Fruit fly (Drosophila melanogaster) whole organism, embryonic: ENCODE results near the gene CG31798.

Experiments used
- Adf1 ChIP-seq: fragments of 200-800 bp; sonication (Bioruptor generic); IDR thresholded peaks from 2 replicates; pipeline ENCODE4 v1.3.6; 2022; ENCODE audit warnings: missing biosample characterization, missing genetic modification characterization
- CG10147 ChIP-seq: fragments of 200-800 bp; sonication (Bioruptor generic); optimal IDR thresholded peaks from 2 replicates; lab custom pipeline; 2019; ENCODE audit warnings: missing biosample characterization, mild to moderate bottlenecking, missing genetic modification characterization, moderate library complexity
- CG10209 ChIP-seq: fragments of 200-800 bp; sonication (Bioruptor generic); optimal IDR thresholded peaks from 3 replicates; lab custom pipeline; 2017; ENCODE audit warnings: missing biosample characterization, mild to moderate bottlenecking, missing genetic modification characterization, missing genetic modification reagents
- CG10321 ChIP-seq: fragments of 200-800 bp; sonication (Bioruptor generic); IDR thresholded peaks from 2 replicates; pipeline ENCODE4 v1.3.6; 2022; ENCODE audit warnings: missing biosample characterization, missing genetic modification characterization
- CG10543 ChIP-seq: fragments of 200-800 bp; sonication (Bioruptor generic); optimal IDR thresholded peaks from 3 replicates; lab custom pipeline; 2017; ENCODE audit warnings: missing biosample characterization, mild to moderate bottlenecking, missing genetic modification characterization, moderate library complexity
- CG10654 ChIP-seq: fragments of 200-800 bp; sonication (Bioruptor generic); optimal IDR thresholded peaks from 2 replicates; lab custom pipeline; 2016; ENCODE audit warnings: missing biosample characterization, missing genetic modification characterization
- CG12219 ChIP-seq: fragments of 200-800 bp; sonication (Bioruptor generic); optimal IDR thresholded peaks from 3 replicates; lab custom pipeline; 2018; ENCODE audit warnings: missing biosample characterization, mild to moderate bottlenecking, missing genetic modification characterization
- CG1529 ChIP-seq: fragments of 200-800 bp; sonication (Bioruptor generic); optimal IDR thresholded peaks from 3 replicates; lab custom pipeline; 2018; ENCODE audit warnings: missing biosample characterization, missing genetic modification characterization
- CG15696 ChIP-seq: fragments of 200-800 bp; sonication (Bioruptor generic); optimal IDR thresholded peaks from 2 replicates; lab custom pipeline; 2019; ENCODE audit warnings: missing biosample characterization, mild to moderate bottlenecking, missing genetic modification characterization, moderate library complexity
- CG1792 ChIP-seq: fragments of 200-800 bp; sonication (Bioruptor generic); optimal IDR thresholded peaks from 2 replicates; lab custom pipeline; 2016; ENCODE audit warnings: missing biosample characterization, missing genetic modification characterization
- CG1832 ChIP-seq: fragments of 200-800 bp; sonication (Bioruptor generic); optimal IDR thresholded peaks from 2 replicates; lab custom pipeline; 2017; ENCODE audit warnings: missing biosample characterization, mild to moderate bottlenecking, missing genetic modification characterization, inconsistent platforms
- CG30431 ChIP-seq: fragments of 200-800 bp; sonication (Bioruptor generic); optimal IDR thresholded peaks from 2 replicates; lab custom pipeline; 2017; ENCODE audit warnings: missing biosample characterization, missing genetic modification characterization
- CG3407 ChIP-seq: fragments of 200-800 bp; sonication (Bioruptor generic); optimal IDR thresholded peaks from 2 replicates; lab custom pipeline; 2018; ENCODE audit warnings: missing biosample characterization, mild to moderate bottlenecking, missing genetic modification characterization
- CG4854 ChIP-seq: fragments of 200-800 bp; sonication (Bioruptor generic); optimal IDR thresholded peaks from 2 replicates; lab custom pipeline; 2016; ENCODE audit warnings: missing biosample characterization, missing genetic modification characterization, inconsistent platforms
- CG6683 ChIP-seq: fragments of 200-800 bp; sonication (Bioruptor generic); optimal IDR thresholded peaks from 2 replicates; lab custom pipeline; 2017; ENCODE audit warnings: missing biosample characterization, mild to moderate bottlenecking, missing genetic modification characterization, missing genetic modification reagents
- CG6689 ChIP-seq: fragments of 200-800 bp; sonication (Bioruptor generic); IDR thresholded peaks from 2 replicates; pipeline ENCODE4 v1.3.6; 2022; ENCODE audit warnings: missing biosample characterization, missing genetic modification characterization
- CG8089 ChIP-seq: fragments of 200-800 bp; sonication (Bioruptor generic); optimal IDR thresholded peaks from 3 replicates; lab custom pipeline; 2016; ENCODE audit warnings: missing biosample characterization, missing genetic modification characterization
- CG9437 ChIP-seq: fragments of 200-800 bp; sonication (Bioruptor generic); optimal IDR thresholded peaks from 2 replicates; lab custom pipeline; 2018; ENCODE audit warnings: missing biosample characterization, mild to moderate bottlenecking, missing genetic modification characterization
- D ChIP-seq, 2 experiments: fragments of 200-800 bp in 1 of 2; fragments of >200 bp in 1 of 2; sonication (Bioruptor generic) in 1 of 2; optimal IDR thresholded peaks; 2 replicates in 1 of 2; 3 replicates in 1 of 2; lab custom pipeline; 2017; ENCODE audit warnings: mild to moderate bottlenecking in 1 of 2, missing biosample characterization in 1 of 2, missing genetic modification characterization in 1 of 2, missing genetic modification reagents in 1 of 2
- D19A ChIP-seq: fragments of 200-800 bp; optimal IDR thresholded peaks from 3 replicates; lab custom pipeline; 2019; ENCODE audit warnings: missing biosample characterization, mild to moderate bottlenecking, missing genetic modification characterization, moderate library complexity
- Dbx ChIP-seq: fragments of 200-800 bp; sonication (Bioruptor generic); IDR thresholded peaks from 3 replicates; pipeline ENCODE4 v1.3.6; 2022; ENCODE audit warnings: missing biosample characterization, missing genetic modification characterization
- Drgx ChIP-seq: fragments of 200-800 bp; sonication (Bioruptor generic); IDR thresholded peaks from 2 replicates; pipeline ENCODE4 v1.3.6; 2022; ENCODE audit warnings: missing biosample characterization, missing genetic modification characterization
- Jarid2 ChIP-seq: fragments of 200-800 bp; sonication (Bioruptor generic); optimal IDR thresholded peaks from 3 replicates; lab custom pipeline; 2017; ENCODE audit warnings: mild to moderate bottlenecking, missing biosample characterization, missing genetic modification reagents, missing genetic modification characterization
- Lhr ChIP-seq: fragments of 200-800 bp; sonication (Bioruptor generic); optimal IDR thresholded peaks from 3 replicates; lab custom pipeline; 2017; ENCODE audit warnings: mild to moderate bottlenecking, missing biosample characterization, missing genetic modification reagents, missing genetic modification characterization
- MBD-R2 ChIP-seq: fragments of 200-800 bp; sonication (Bioruptor generic); IDR thresholded peaks from 2 replicates; pipeline ENCODE4 v1.3.6; 2022; ENCODE audit warnings: missing biosample characterization, missing genetic modification characterization
- Mrtf ChIP-seq: fragments of 200-800 bp; sonication (Bioruptor generic); IDR thresholded peaks from 3 replicates; pipeline ENCODE4 v1.3.6; 2022; ENCODE audit warnings: missing biosample characterization, missing genetic modification characterization
- Nf-YB ChIP-seq: fragments of 200-800 bp; sonication (Bioruptor generic); optimal IDR thresholded peaks from 3 replicates; lab custom pipeline; 2019; ENCODE audit warnings: missing biosample characterization, mild to moderate bottlenecking, missing genetic modification characterization, moderate library complexity
- Six4 ChIP-seq: fragments of 200-800 bp; sonication (Bioruptor generic); optimal IDR thresholded peaks from 2 replicates; lab custom pipeline; 2016; ENCODE audit warnings: missing biosample characterization, missing genetic modification characterization
- Sox100B ChIP-seq: fragments of 200-800 bp; sonication (Bioruptor generic); optimal IDR thresholded peaks from 3 replicates; lab custom pipeline; 2018; ENCODE audit warnings: missing biosample characterization, mild to moderate bottlenecking, missing genetic modification characterization
- YL-1 ChIP-seq: fragments of 200-800 bp; sonication (Bioruptor generic); optimal IDR thresholded peaks from 3 replicates; lab custom pipeline; 2017; ENCODE audit warnings: missing biosample characterization, mild to moderate bottlenecking, missing genetic modification characterization
- bcd ChIP-seq: fragments of 200-800 bp; sonication (Bioruptor generic); optimal IDR thresholded peaks from 2 replicates; lab custom pipeline; 2017; ENCODE audit warnings: missing biosample characterization, mild to moderate bottlenecking, missing genetic modification characterization
- bowl ChIP-seq: fragments of 200-800 bp; sonication (Bioruptor generic); IDR thresholded peaks from 2 replicates; pipeline ENCODE4 v1.3.6; 2022; ENCODE audit warnings: missing biosample characterization, missing genetic modification characterization
- bsh ChIP-seq, 2 experiments: fragments of 200-800 bp; sonication (Bioruptor generic); optimal IDR thresholded peaks; 2 replicates each; lab custom pipeline; 2017 to 2018; ENCODE audit warnings: mild to moderate bottlenecking in 2 of 2, missing biosample characterization in 2 of 2, missing genetic modification characterization in 2 of 2, moderate library complexity in 1 of 2
- chinmo ChIP-seq: fragments of 200-800 bp; sonication (Bioruptor generic); IDR thresholded peaks from 4 replicates; pipeline ENCODE4 v1.3.6; 2022; ENCODE audit warnings: missing biosample characterization, missing genetic modification characterization; ENCODE audit not compliant: partially characterized antibody
- cwo ChIP-seq: fragments of 200-800 bp; sonication (Bioruptor generic); optimal IDR thresholded peaks from 3 replicates; lab custom pipeline; 2017; ENCODE audit warnings: missing biosample characterization, missing genetic modification characterization, mild to moderate bottlenecking, moderate library complexity, missing genetic modification reagents
- eyg ChIP-seq: fragments of 200-800 bp; sonication (Bioruptor generic); optimal IDR thresholded peaks from 3 replicates; lab custom pipeline; 2016; ENCODE audit warnings: missing biosample characterization, missing genetic modification characterization
- gsb-n ChIP-seq: fragments of 200-800 bp; sonication (Bioruptor generic); optimal IDR thresholded peaks from 3 replicates; lab custom pipeline; 2018; ENCODE audit warnings: missing biosample characterization, mild to moderate bottlenecking, missing genetic modification characterization
- hb ChIP-seq: fragments of 200-800 bp; sonication (Bioruptor generic); IDR thresholded peaks from 3 replicates; pipeline ENCODE4 v1.3.6; 2022; ENCODE audit warnings: missing biosample characterization, missing genetic modification characterization; ENCODE audit not compliant: partially characterized antibody
- her ChIP-seq: fragments of 200-800 bp; sonication (Bioruptor generic); optimal IDR thresholded peaks from 2 replicates; lab custom pipeline; 2016; ENCODE audit warnings: missing biosample characterization, missing genetic modification characterization
- hkb ChIP-seq, 2 experiments: fragments of 200-800 bp in 1 of 2; fragments of >200 bp in 1 of 2; sonication (Bioruptor generic) in 1 of 2; IDR thresholded peaks in 1 of 2; optimal IDR thresholded peaks in 1 of 2; 2 replicates each; pipeline versions ENCODE4 v1.3.6 to Lab custom; 2017 to 2022; ENCODE audit warnings: missing biosample characterization in 1 of 2, missing genetic modification characterization in 1 of 2
- nau ChIP-seq: fragments of 200-800 bp; sonication (Bioruptor generic); optimal IDR thresholded peaks from 3 replicates; lab custom pipeline; 2017; ENCODE audit warnings: missing biosample characterization, mild to moderate bottlenecking, missing genetic modification characterization, missing genetic modification reagents
- nerfin-1 ChIP-seq: fragments of 200-800 bp; sonication (Bioruptor generic); optimal IDR thresholded peaks from 3 replicates; lab custom pipeline; 2019; ENCODE audit warnings: missing biosample characterization, mild to moderate bottlenecking, missing genetic modification characterization, moderate library complexity
- nom ChIP-seq: fragments of 200-800 bp; sonication (Bioruptor generic); optimal IDR thresholded peaks from 2 replicates; lab custom pipeline; 2017; ENCODE audit warnings: missing biosample characterization, missing genetic modification characterization, mild to moderate bottlenecking, moderate library complexity, missing genetic modification reagents
- p53 ChIP-seq: fragments of 200-800 bp; sonication (Bioruptor generic); optimal IDR thresholded peaks from 2 replicates; lab custom pipeline; 2016; ENCODE audit warnings: missing biosample characterization, missing genetic modification characterization
- pho ChIP-seq: fragments of 200-800 bp; sonication (Bioruptor generic); optimal IDR thresholded peaks from 2 replicates; lab custom pipeline; 2016; ENCODE audit warnings: missing biosample characterization, missing genetic modification characterization
- pum ChIP-seq: fragments of 200-800 bp; sonication (Bioruptor generic); optimal IDR thresholded peaks from 2 replicates; lab custom pipeline; 2016; ENCODE audit warnings: missing biosample characterization, missing genetic modification characterization
- sima ChIP-seq: fragments of 200-800 bp; sonication (Bioruptor generic); optimal IDR thresholded peaks from 2 replicates; lab custom pipeline; 2016; ENCODE audit warnings: missing biosample characterization, missing genetic modification characterization
- tna ChIP-seq: fragments of 200-800 bp; sonication (Bioruptor generic); IDR thresholded peaks from 2 replicates; pipeline ENCODE4 v1.3.6; 2022; ENCODE audit warnings: missing biosample characterization, missing genetic modification characterization; ENCODE audit not compliant: partially characterized antibody
- vfl ChIP-seq: fragments of 200-800 bp; sonication (Bioruptor generic); optimal IDR thresholded peaks from 2 replicates; lab custom pipeline; 2016; ENCODE audit warnings: missing biosample characterization, missing genetic modification characterization
- zfh1 ChIP-seq: fragments of 200-800 bp; sonication (Bioruptor generic); IDR thresholded peaks from 3 replicates; pipeline ENCODE4 v1.3.6; 2022; ENCODE audit warnings: missing biosample characterization, missing genetic modification characterization

Gene CG31798

dm6 chr2L:19434260-19434659 is 40.3 kb downstream of the CG31798 start (continued):
- TF ChIP-seq pho (GFP tag; lab: Kevin White, UChicago) (no peak), bsh (GFP tag; optimal IDR thresholded peaks at IDR 0.05; lab: Kevin White, UChicago) (peak in 1 of 2 experiments; percentile 61), bcd (GFP tag; lab: Kevin White, UChicago) (no peak), chinmo (GFP tag; lab: Robert Waterston, UW) (no peak), nau (no peak), eyg (GFP tag; lab: Kevin White, UChicago) (no peak), CG15696 (tag; lab: Kevin White, UChicago) (peak; percentile 88), CG1792 (peak; percentile 37), cwo (GFP tag; lab: Kevin White, UChicago) (no peak), CG4854 (GFP tag; lab: Kevin White, UChicago) (peak; percentile 20), Mrtf (GFP tag; lab: Robert Waterston, UW) (no peak), CG6683 (peak; percentile 51), CG1529 (GFP tag; lab: Kevin White, UChicago) (peak; percentile 77), Sox100B (GFP tag; lab: Kevin White, UChicago) (peak; percentile 65), Lhr (GFP tag; lab: Kevin White, UChicago) (peak; percentile 33), CG12219 (GFP tag; lab: Kevin White, UChicago) (peak; percentile 62), Drgx (GFP tag; lab: Robert Waterston, UW) (no peak), bowl (GFP tag; lab: Robert Waterston, UW) (no peak), tna (GFP tag; lab: Robert Waterston, UW) (no peak), sima (GFP tag; lab: Kevin White, UChicago) (no peak), CG3407 (GFP tag; lab: Kevin White, UChicago) (peak; percentile 83), MBD-R2 (GFP tag; lab: Robert Waterston, UW) (no peak), CG10321 (GFP tag; lab: Robert Waterston, UW) (no peak), CG10654 (GFP tag; lab: Kevin White, UChicago) (peak; percentile 17), Dbx (no peak), p53 (GFP tag; lab: Kevin White, UChicago) (no peak), Adf1 (GFP tag; lab: Robert Waterston, UW) (no peak), zfh1 (GFP tag; lab: Robert Waterston, UW) (no peak), CG9437 (no peak), pum (GFP tag; lab: Kevin White, UChicago) (no peak), CG10209 (GFP tag; lab: Kevin White, UChicago) (peak; percentile 57), hb (GFP tag; lab: Robert Waterston, UW) (no peak), D19A (tag; lab: Kevin White, UChicago) (peak; percentile 34), Jarid2 (peak; percentile 23), nom (no peak), D (optimal IDR thresholded peaks at IDR 0.05; lab: Kevin White, UChicago) (no peak), D (GFP tag; optimal IDR thresholded peaks at IDR 0.05; lab: Kevin White, UChicago) (peak; percentile 64), CG8089 (GFP tag; lab: Kevin White, UChicago) (no peak), her (GFP tag; lab: Kevin White, UChicago) (no peak), YL-1 (no peak), nerfin-1 (tag; lab: Kevin White, UChicago) (peak; percentile 71), Six4 (GFP tag; lab: Kevin White, UChicago) (no peak), hkb (optimal IDR thresholded peaks at IDR 0.05; lab: Kevin White, UChicago) (no peak), hkb (GFP tag; IDR thresholded peaks at IDR 0.05; lab: Robert Waterston, UW) (peak; percentile 38; the same call in 1 of the 2 replicates), gsb-n (tag; lab: Kevin White, UChicago) (peak; percentile 62), CG1832 (GFP tag; lab: Kevin White, UChicago) (no peak), Nf-YB (GFP tag; lab: Kevin White, UChicago) (peak; percentile 57), CG10543 (GFP tag; lab: Kevin White, UChicago) (peak; percentile 53), CG6689 (GFP tag; lab: Robert Waterston, UW) (no peak), CG30431 (no peak), CG10147 (GFP tag; lab: Kevin White, UChicago) (peak; percentile 35), vfl (GFP tag; lab: Kevin White, UChicago) (no peak)
